Worm (Caenorhabditis elegans): ENCODE measurements around the gene srx-46.

ce11 chrV:9370986-9371385 is 17.9 kb downstream of the srx-46 start, which contains the start of gene E02C12.6:
- TF ChIP-seq elt-2 (tag; optimal IDR thresholded peaks at IDR 0.05) (no peak), nhr-77 (tag; optimal IDR thresholded peaks at IDR 0.05) (no peak), fos-1 (tag; optimal IDR thresholded peaks at IDR 0.05) (no peak), snpc-4 (tag; optimal IDR thresholded peaks at IDR 0.05) (no peak)

Data from whole organism, L3 larva.